Worm (Caenorhabditis elegans) whole organism, L4/young adult: ENCODE results near the gene Y119D3B.14.

Experiments
- W03F9.2 ChIP-seq: fragments of 150-350 bp; optimal IDR thresholded peaks from 2 replicates; lab custom pipeline; 2014; ENCODE audit warnings: missing biosample characterization, missing genetic modification characterization
- dao-5 ChIP-seq: sonication (generic microtip); optimal IDR thresholded peaks from 2 replicates; lab custom pipeline; 2016; ENCODE audit warnings: missing genotype, missing genetic modification characterization, moderate library complexity, missing compliant biosample characterization
- him-1 ChIP-seq: sonication (generic microtip); optimal IDR thresholded peaks from 2 replicates; lab custom pipeline; 2016; ENCODE audit warnings: missing genotype, missing genetic modification reagents, missing genetic modification characterization, missing compliant biosample characterization

DNA sequence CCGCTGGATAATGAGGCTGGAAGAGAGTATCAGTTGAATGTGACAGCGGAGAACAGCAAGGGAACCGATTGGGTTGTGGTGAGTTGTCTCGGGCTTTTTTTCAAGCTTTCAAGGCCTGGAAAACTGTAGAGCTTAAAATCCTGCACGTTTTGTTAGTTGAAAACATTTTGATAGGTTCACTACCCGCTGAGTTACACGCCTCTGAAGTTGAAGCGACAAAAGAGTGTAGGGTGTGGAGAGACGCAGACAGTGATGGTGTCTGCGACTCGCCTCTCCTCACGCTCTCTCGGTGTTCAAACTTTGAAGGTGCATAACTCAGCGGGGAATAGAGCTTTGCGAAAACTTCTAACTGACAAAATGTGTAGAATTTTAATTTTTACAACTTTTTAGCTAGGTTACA lies 20.3 kb downstream of the Y119D3B.14 start:
- TF ChIP-seq him-1 (tag; lab: Kevin White, UChicago) (no peak), W03F9.2 (tag; lab: Kevin White, UChicago) (no peak), dao-5 (tag; lab: Kevin White, UChicago) (no peak)
